Worm (Caenorhabditis elegans): Measurements from ENCODE around the gene Y73C8C.3.

- TF ChIP-seq lin-39 (tag; optimal IDR thresholded peaks at IDR 0.05) (no peak), jun-1 (tag; optimal IDR thresholded peaks at IDR 0.05) (no peak), fos-1 (tag; optimal IDR thresholded peaks at IDR 0.05) (no peak)
Observed at ce11 chrV:3124912-3125311, 9.8 kb downstream of the Y73C8C.3 start, which contains the start of gene Y73C8C.12.
